Fruit fly (Drosophila melanogaster): ENCODE results near the gene Glt.
A peak's percentile ranks its signal among the peaks of the same experiment; 100 is the strongest.

- TF ChIP-seq Ets21C (GFP tag; optimal IDR thresholded peaks at IDR 0.05) (peak; percentile 75), CG6792 (GFP tag; optimal IDR thresholded peaks at IDR 0.05) (peak; percentile 89), CG11902 (GFP tag; optimal IDR thresholded peaks at IDR 0.05) (peak; percentile 81), lz (GFP tag; optimal IDR thresholded peaks at IDR 0.05) (peak; percentile 89), Hr4 (GFP tag; optimal IDR thresholded peaks at IDR 0.05) (peak; percentile 93), Gug (GFP tag; IDR thresholded peaks at IDR 0.05) (peak; percentile 69), esn (GFP tag; optimal IDR thresholded peaks at IDR 0.05) (peak; percentile 94), CG10669 (GFP tag; optimal IDR thresholded peaks at IDR 0.05) (peak; percentile 83), CG6808 (GFP tag; optimal IDR thresholded peaks at IDR 0.05) (peak; percentile 89), CG4318 (GFP tag; optimal IDR thresholded peaks at IDR 0.05) (peak; percentile 91), dsx (GFP tag; optimal IDR thresholded peaks at IDR 0.05; ENCODE audit: poor library complexity, severe bottlenecking) (peak; percentile 85)
Observed at dm6 chr2L:8717618-8718336, 45.3 kb downstream of the Glt start.

Measured in whole organism, prepupa.